Worm (Caenorhabditis elegans) whole organism, young adult: ENCODE measurements around the gene F29F11.20.

Experiments used
- dpl-1 ChIP-seq: fragments of 150-350 bp; optimal IDR thresholded peaks from 2 replicates; lab custom pipeline; 2014; ENCODE audit warnings: missing biosample characterization, missing genetic modification reagents, missing genetic modification characterization
- unc-62 ChIP-seq: fragments of 150-350 bp; optimal IDR thresholded peaks from 2 replicates; lab custom pipeline; 2014; ENCODE audit warnings: missing biosample characterization, missing genetic modification reagents, missing genetic modification characterization

ce11 chrV:10725424-10725951 lies 37.8 kb downstream of the F29F11.20 start:
- TF ChIP-seq unc-62 (GFP tag; lab: Kevin White, UChicago), result no peak
- no peak for TF ChIP-seq dpl-1 (GFP tag; lab: Kevin White, UChicago)
